Fruit fly (Drosophila melanogaster) whole organism, prepupa: ENCODE results near the gene CG9760.

ENCODE experiments used
- Blimp-1 ChIP-seq: fragments of 200-800 bp; sonication (Bioruptor generic); optimal IDR thresholded peaks from 3 replicates; lab custom pipeline; 2017; ENCODE audit warnings: missing biosample characterization, missing genetic modification characterization, mild to moderate bottlenecking, moderate library complexity, missing genetic modification reagents
- CG10631 ChIP-seq: fragments of 200-800 bp; sonication (Bioruptor generic); optimal IDR thresholded peaks from 2 replicates; lab custom pipeline; 2016; ENCODE audit warnings: missing biosample characterization, missing genetic modification characterization
- CG10669 ChIP-seq: fragments of 200-800 bp; sonication (Bioruptor generic); optimal IDR thresholded peaks from 3 replicates; lab custom pipeline; 2018; ENCODE audit warnings: missing biosample characterization, mild to moderate bottlenecking, missing genetic modification characterization, moderate library complexity
- CG11294 ChIP-seq: fragments of 200-800 bp; sonication (Bioruptor generic); IDR thresholded peaks from 2 replicates; pipeline ENCODE4 v1.3.6; 2022; ENCODE audit warnings: missing biosample characterization, missing genetic modification characterization
- CG11762 ChIP-seq: fragments of 200-800 bp; sonication (Bioruptor generic); optimal IDR thresholded peaks from 3 replicates; lab custom pipeline; 2016; ENCODE audit warnings: missing biosample characterization, missing genetic modification characterization; ENCODE audit not compliant: insufficient read depth
- CG11902 ChIP-seq: fragments of 200-800 bp; sonication (Bioruptor generic); optimal IDR thresholded peaks from 3 replicates; lab custom pipeline; 2016; ENCODE audit warnings: missing biosample characterization, missing genetic modification characterization
- CG15336 ChIP-seq: fragments of 200-800 bp; sonication (Bioruptor generic); IDR thresholded peaks from 2 replicates; pipeline ENCODE4 v1.3.6; 2022; ENCODE audit warnings: missing biosample characterization, missing genetic modification characterization
- CG1621 ChIP-seq: fragments of 200-800 bp; sonication (Bioruptor generic); optimal IDR thresholded peaks from 3 replicates; lab custom pipeline; 2018; ENCODE audit warnings: missing biosample characterization, mild to moderate bottlenecking, missing genetic modification characterization
- CG3032 ChIP-seq: fragments of 200-800 bp; optimal IDR thresholded peaks from 2 replicates; lab custom pipeline; 2019; ENCODE audit warnings: missing biosample characterization, mild to moderate bottlenecking, missing genetic modification characterization, moderate library complexity
- CG31627 ChIP-seq: fragments of 200-800 bp; sonication (Bioruptor generic); optimal IDR thresholded peaks from 3 replicates; lab custom pipeline; 2016; ENCODE audit warnings: missing biosample characterization, missing genetic modification characterization
- CG34406 ChIP-seq: fragments of 200-800 bp; sonication (Bioruptor generic); optimal IDR thresholded peaks from 3 replicates; lab custom pipeline; 2016; ENCODE audit warnings: missing biosample characterization, missing genetic modification characterization
- CG3919 ChIP-seq: fragments of 200-800 bp; sonication (Bioruptor generic); optimal IDR thresholded peaks from 3 replicates; lab custom pipeline; 2016; ENCODE audit warnings: missing biosample characterization, missing genetic modification characterization
- CG4318 ChIP-seq: fragments of 200-800 bp; sonication (Bioruptor generic); optimal IDR thresholded peaks from 3 replicates; lab custom pipeline; 2017; ENCODE audit warnings: missing biosample characterization, mild to moderate bottlenecking, missing genetic modification characterization
- CG6163 ChIP-seq: fragments of 200-800 bp; sonication (Bioruptor generic); IDR thresholded peaks from 3 replicates; pipeline ENCODE4 v1.3.6; 2022; ENCODE audit warnings: missing biosample characterization, missing genetic modification characterization
- CG6792 ChIP-seq: fragments of 200-800 bp; sonication (Bioruptor generic); optimal IDR thresholded peaks from 3 replicates; lab custom pipeline; 2016; ENCODE audit warnings: missing biosample characterization, missing genetic modification characterization
- CG6808 ChIP-seq: fragments of 200-800 bp; sonication (Bioruptor generic); optimal IDR thresholded peaks from 3 replicates; lab custom pipeline; 2017; ENCODE audit warnings: missing biosample characterization, missing genetic modification characterization, mild to moderate bottlenecking, moderate library complexity, missing genetic modification reagents
- CG6854 ChIP-seq: fragments of 200-800 bp; sonication (Bioruptor generic); optimal IDR thresholded peaks from 2 replicates; lab custom pipeline; 2017; ENCODE audit warnings: missing biosample characterization, mild to moderate bottlenecking, missing genetic modification characterization
- CG7368 ChIP-seq: fragments of 200-800 bp; sonication (Bioruptor generic); optimal IDR thresholded peaks from 3 replicates; lab custom pipeline; 2016; ENCODE audit warnings: missing biosample characterization, missing genetic modification characterization
- CG8319 ChIP-seq: fragments of 200-800 bp; sonication (Bioruptor generic); optimal IDR thresholded peaks from 3 replicates; lab custom pipeline; 2016; ENCODE audit warnings: missing biosample characterization, missing genetic modification characterization
- Eip75B ChIP-seq: fragments of 200-800 bp; sonication (Bioruptor generic); optimal IDR thresholded peaks from 3 replicates; lab custom pipeline; 2016; ENCODE audit warnings: missing biosample characterization, missing genetic modification characterization
- Eip78C ChIP-seq: fragments of 200-800 bp; sonication (Bioruptor generic); peaks from one replicate; lab custom pipeline; 2016; ENCODE audit warnings: missing biosample characterization, missing genetic modification characterization
- Eip93F ChIP-seq: fragments of 200-800 bp; sonication (Bioruptor generic); optimal IDR thresholded peaks from 2 replicates; lab custom pipeline; 2016; ENCODE audit warnings: missing biosample characterization, mild to moderate bottlenecking, missing genetic modification characterization
- Ets21C ChIP-seq: fragments of 200-800 bp; sonication (Bioruptor generic); optimal IDR thresholded peaks from 3 replicates; lab custom pipeline; 2016; ENCODE audit warnings: missing biosample characterization, missing genetic modification characterization
- Ets96B ChIP-seq: fragments of 200-800 bp; optimal IDR thresholded peaks from 2 replicates; lab custom pipeline; 2019; ENCODE audit warnings: missing biosample characterization, mild to moderate bottlenecking, missing genetic modification characterization, moderate library complexity
- Hr39 ChIP-seq: fragments of 200-800 bp; sonication (Bioruptor generic); optimal IDR thresholded peaks from 2 replicates; lab custom pipeline; 2016; ENCODE audit warnings: missing biosample characterization, missing genetic modification characterization
- Lpt ChIP-seq: fragments of 200-800 bp; sonication (Bioruptor generic); optimal IDR thresholded peaks from 3 replicates; lab custom pipeline; 2016; ENCODE audit warnings: missing biosample characterization, missing genetic modification characterization
- Met ChIP-seq: fragments of 200-800 bp; sonication (Bioruptor generic); optimal IDR thresholded peaks from 3 replicates; lab custom pipeline; 2016; ENCODE audit warnings: missing biosample characterization, missing genetic modification characterization
- OdsH ChIP-seq: fragments of 200-800 bp; sonication (Bioruptor generic); optimal IDR thresholded peaks from 3 replicates; lab custom pipeline; 2016; ENCODE audit warnings: missing biosample characterization, missing genetic modification characterization
- Smox ChIP-seq: fragments of 200-800 bp; sonication (Bioruptor generic); optimal IDR thresholded peaks from 3 replicates; lab custom pipeline; 2016; ENCODE audit warnings: missing biosample characterization, missing genetic modification characterization
- Sox102F ChIP-seq: fragments of 200-800 bp; sonication (Bioruptor generic); optimal IDR thresholded peaks from 2 replicates; lab custom pipeline; 2016; ENCODE audit warnings: missing biosample characterization, mild to moderate bottlenecking, missing genetic modification characterization
- Sox14 ChIP-seq: fragments of 200-800 bp; sonication (Bioruptor generic); optimal IDR thresholded peaks from 3 replicates; lab custom pipeline; 2016; ENCODE audit warnings: missing biosample characterization, missing genetic modification characterization
- Sox15 ChIP-seq: fragments of 200-800 bp; sonication (Bioruptor generic); optimal IDR thresholded peaks from 3 replicates; lab custom pipeline; 2016; ENCODE audit warnings: missing biosample characterization, missing genetic modification characterization
- achi ChIP-seq: fragments of 200-800 bp; sonication (Bioruptor generic); optimal IDR thresholded peaks from 3 replicates; lab custom pipeline; 2016; ENCODE audit warnings: missing biosample characterization, missing genetic modification characterization
- acj6 ChIP-seq: fragments of 200-800 bp; sonication (Bioruptor generic); optimal IDR thresholded peaks from 3 replicates; lab custom pipeline; 2016; ENCODE audit warnings: missing biosample characterization, missing genetic modification characterization
- cyc ChIP-seq: fragments of 200-800 bp; sonication (Bioruptor generic); optimal IDR thresholded peaks from 3 replicates; lab custom pipeline; 2016; ENCODE audit warnings: missing biosample characterization, missing genetic modification characterization
- dac ChIP-seq: fragments of 200-800 bp; sonication (Bioruptor generic); optimal IDR thresholded peaks from 2 replicates; lab custom pipeline; 2017; ENCODE audit warnings: missing biosample characterization, mild to moderate bottlenecking, missing genetic modification characterization
- eg ChIP-seq: fragments of 200-800 bp; sonication (Bioruptor generic); IDR thresholded peaks from 3 replicates; pipeline ENCODE4 v1.3.6; 2022; ENCODE audit warnings: missing biosample characterization, missing genetic modification characterization
- fkh ChIP-seq: fragments of 200-800 bp; sonication (Bioruptor generic); optimal IDR thresholded peaks from 3 replicates; lab custom pipeline; 2017; ENCODE audit warnings: missing biosample characterization, mild to moderate bottlenecking, missing genetic modification characterization, moderate library complexity
- lz ChIP-seq: fragments of 200-800 bp; sonication (Bioruptor generic); optimal IDR thresholded peaks from 3 replicates; lab custom pipeline; 2016; ENCODE audit warnings: missing biosample characterization, missing genetic modification characterization
- net ChIP-seq: fragments of 200-800 bp; sonication (Bioruptor generic); optimal IDR thresholded peaks from 3 replicates; lab custom pipeline; 2016; ENCODE audit warnings: missing biosample characterization, missing genetic modification characterization
- pdm3 ChIP-seq: fragments of 200-800 bp; sonication (Bioruptor generic); optimal IDR thresholded peaks from 3 replicates; lab custom pipeline; 2016; ENCODE audit warnings: missing biosample characterization, missing genetic modification characterization
- salr ChIP-seq, 2 experiments: fragments of 200-800 bp; sonication (Bioruptor generic); optimal IDR thresholded peaks; 3 replicates each; lab custom pipeline; 2016 to 2018; ENCODE audit warnings: missing biosample characterization in 2 of 2, missing genetic modification characterization in 2 of 2, mild to moderate bottlenecking in 1 of 2
- spab ChIP-seq: fragments of 200-800 bp; sonication (Bioruptor generic); optimal IDR thresholded peaks from 2 replicates; lab custom pipeline; 2017; ENCODE audit warnings: missing biosample characterization, mild to moderate bottlenecking, missing genetic modification characterization, missing genetic modification reagents
- ss ChIP-seq, 2 experiments: fragments of 200-800 bp; sonication (Bioruptor generic); optimal IDR thresholded peaks; 2 replicates in 1 of 2; 3 replicates in 1 of 2; lab custom pipeline; 2017 to 2018; ENCODE audit warnings: mild to moderate bottlenecking in 2 of 2, missing biosample characterization in 2 of 2, missing genetic modification characterization in 2 of 2, moderate library complexity in 1 of 2

CG9760 gene

DNA sequence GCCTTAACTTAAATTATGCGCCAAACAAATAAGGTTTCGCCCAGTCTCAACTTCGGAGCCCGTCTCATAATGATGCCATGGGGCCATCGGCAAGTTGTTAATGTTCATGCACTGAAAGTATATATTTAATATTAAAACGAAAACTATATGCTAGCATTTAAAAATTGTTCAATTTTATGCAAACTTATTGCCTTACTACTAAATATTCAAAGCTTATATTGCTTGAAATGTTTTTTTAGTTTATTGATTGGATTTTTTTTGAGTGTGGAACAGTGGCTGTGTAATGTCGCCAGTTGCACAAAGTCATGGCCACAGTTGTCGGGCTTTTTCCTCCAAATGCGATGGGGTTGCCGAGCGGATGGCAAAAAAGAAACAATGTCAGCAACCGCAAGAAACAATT, 49.3 kb downstream of the CG9760 start (continued):
- TF ChIP-seq CG34406 (GFP tag; lab: Kevin White, UChicago): peak; percentile 77
- peak; percentile 86 for TF ChIP-seq Ets96B
- peak; percentile 52 for TF ChIP-seq Blimp-1 (GFP tag; lab: Kevin White, UChicago)
- TF ChIP-seq CG10669 (GFP tag; lab: Kevin White, UChicago): peak; percentile 88
- peak; percentile 68 for TF ChIP-seq spab
- TF ChIP-seq CG8319 (GFP tag; lab: Kevin White, UChicago): peak; percentile 71
- peak; percentile 80 for TF ChIP-seq Sox14 (GFP tag; lab: Kevin White, UChicago)
- peak; percentile 76 for TF ChIP-seq Hr39 (GFP tag; lab: Kevin White, UChicago)
- TF ChIP-seq eg: peak; percentile 91
- TF ChIP-seq CG6163 (GFP tag; lab: Robert Waterston, UW): peak; percentile 94
- peak; percentile 72 for TF ChIP-seq CG11902 (GFP tag; lab: Kevin White, UChicago)
- TF ChIP-seq CG6808 (GFP tag; lab: Kevin White, UChicago): peak; percentile 82
- peak; percentile 82 for TF ChIP-seq CG3032 (tag; lab: Kevin White, UChicago)
- peak; percentile 81 for TF ChIP-seq OdsH (GFP tag; lab: Kevin White, UChicago)
- peak; percentile 81 for TF ChIP-seq CG7368 (GFP tag; lab: Kevin White, UChicago)
- TF ChIP-seq Sox102F (GFP tag; lab: Kevin White, UChicago): peak; percentile 88
- peak; percentile 37 to 76 for TF ChIP-seq salr (GFP tag; optimal IDR thresholded peaks at IDR 0.05; lab: Kevin White, UChicago)
- peak; percentile 58 for TF ChIP-seq CG4318 (GFP tag; lab: Kevin White, UChicago)

DNA sequence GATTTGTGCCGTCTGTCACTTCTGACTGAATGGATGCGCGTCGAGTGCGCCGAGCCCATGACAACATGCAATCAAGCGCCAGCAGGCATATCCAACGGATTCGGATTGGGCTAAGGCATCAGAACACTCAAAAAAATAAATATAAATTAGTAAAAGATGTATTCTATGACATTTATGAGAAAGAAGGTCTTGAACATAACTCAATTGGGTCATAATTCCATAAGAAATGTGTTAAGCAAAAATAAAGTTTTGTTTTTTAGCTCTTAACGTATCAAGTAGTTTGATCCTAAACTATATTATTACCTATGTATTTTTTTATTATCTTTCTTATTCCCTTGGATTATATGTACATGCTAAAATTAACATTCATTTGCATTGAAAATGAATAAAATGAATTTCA, 49.9 kb downstream of the CG9760 start:
- TF ChIP-seq Eip78C (GFP tag; lab: Kevin White, UChicago): peak; percentile 75
- TF ChIP-seq CG3032 (tag; lab: Kevin White, UChicago): peak; percentile 45
- 0 out of 3 replicates have a peak, but pooled peaks have one; percentile 40 for TF ChIP-seq CG6163 (GFP tag; lab: Robert Waterston, UW)
- TF ChIP-seq pdm3 (GFP tag; lab: Kevin White, UChicago): peak; percentile 13
- peak; percentile 3 for TF ChIP-seq CG6854 (GFP tag; lab: Kevin White, UChicago)
- no peak for TF ChIP-seq Sox14 (GFP tag; lab: Kevin White, UChicago)
- no peak for TF ChIP-seq CG7368 (GFP tag; lab: Kevin White, UChicago)
- TF ChIP-seq Ets96B: peak; percentile 59

DNA sequence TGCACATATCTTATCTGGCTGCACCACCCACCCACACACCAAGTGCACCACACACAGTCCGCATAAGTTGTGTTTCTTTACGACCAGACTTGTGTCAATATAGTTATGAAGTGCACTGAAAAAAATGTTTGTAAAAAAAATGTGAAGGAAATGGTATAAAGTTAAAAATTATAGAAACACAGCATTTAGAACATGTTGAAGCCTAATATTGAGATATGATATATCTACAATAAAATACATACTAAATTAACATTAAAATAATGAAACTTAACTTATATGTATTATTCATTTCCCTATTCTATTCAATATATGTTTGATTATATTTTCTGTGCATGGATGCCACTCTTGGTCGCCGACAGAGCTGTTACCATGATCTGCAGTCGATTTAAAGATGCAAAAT, 50.6 kb downstream of the CG9760 start:
- TF ChIP-seq ss (GFP tag; optimal IDR thresholded peaks at IDR 0.05; lab: Kevin White, UChicago): peak in 1 of 2 experiments; percentile 16
- no peak for TF ChIP-seq lz
- TF ChIP-seq OdsH (GFP tag; lab: Kevin White, UChicago): no peak
- TF ChIP-seq Sox102F (GFP tag; lab: Kevin White, UChicago): no peak
- TF ChIP-seq CG3919: peak; percentile 13
- TF ChIP-seq acj6 (GFP tag; lab: Kevin White, UChicago): peak; percentile 2
- peak; percentile 36 for TF ChIP-seq CG10669 (GFP tag; lab: Kevin White, UChicago)
- peak; percentile 48 for TF ChIP-seq CG15336
- TF ChIP-seq Ets21C (GFP tag; lab: Kevin White, UChicago): no peak
- no peak for TF ChIP-seq CG1621 (tag; lab: Kevin White, UChicago)
- no peak for TF ChIP-seq CG11902 (GFP tag; lab: Kevin White, UChicago)
- TF ChIP-seq net (GFP tag; lab: Kevin White, UChicago): no peak
- TF ChIP-seq Sox15 (GFP tag; lab: Kevin White, UChicago): no peak
- TF ChIP-seq CG6854 (GFP tag; lab: Kevin White, UChicago): no peak
- TF ChIP-seq CG6792: no peak
- no peak for TF ChIP-seq Blimp-1 (GFP tag; lab: Kevin White, UChicago)
- 0 out of 3 replicates have a peak, but pooled peaks have one; percentile 22 for TF ChIP-seq eg
- TF ChIP-seq Smox: no peak
- no peak for TF ChIP-seq dac (GFP tag; lab: Kevin White, UChicago)
- no peak for TF ChIP-seq CG11762 (GFP tag; lab: Kevin White, UChicago)
- no peak for TF ChIP-seq Lpt (GFP tag; lab: Kevin White, UChicago)
- TF ChIP-seq fkh (GFP tag; lab: Kevin White, UChicago): no peak
- no peak for TF ChIP-seq cyc (GFP tag; lab: Kevin White, UChicago)
- TF ChIP-seq CG31627: no peak
- TF ChIP-seq Met (GFP tag; lab: Kevin White, UChicago): no peak
- peak in 1 of 2 experiments; percentile 45 for TF ChIP-seq salr (GFP tag; optimal IDR thresholded peaks at IDR 0.05; lab: Kevin White, UChicago)
- no peak for TF ChIP-seq CG7368 (GFP tag; lab: Kevin White, UChicago)
- TF ChIP-seq CG8319 (GFP tag; lab: Kevin White, UChicago): no peak
- TF ChIP-seq CG4318 (GFP tag; lab: Kevin White, UChicago): no peak
- no peak for TF ChIP-seq Eip93F (GFP tag; lab: Kevin White, UChicago)
- no peak for TF ChIP-seq Sox14 (GFP tag; lab: Kevin White, UChicago)
- TF ChIP-seq Eip75B (GFP tag; lab: Kevin White, UChicago): no peak
- TF ChIP-seq CG6163 (GFP tag; lab: Robert Waterston, UW): 0 out of 3 replicates have a peak, but pooled peaks have one; percentile 26
- no peak for TF ChIP-seq Hr39 (GFP tag; lab: Kevin White, UChicago)
- no peak for TF ChIP-seq CG11294
- TF ChIP-seq achi (GFP tag; lab: Kevin White, UChicago): peak; percentile 33
- TF ChIP-seq Ets96B: peak; percentile 57
- peak; percentile 12 for TF ChIP-seq CG10631 (GFP tag; lab: Kevin White, UChicago)
